Worm (Caenorhabditis elegans) whole organism, L1 larva: ENCODE results near the gene hal-2.

ENCODE experiments used
- Y116A8C.19 ChIP-seq: sonication (generic microtip); optimal IDR thresholded peaks from 2 replicates; lab custom pipeline; 2016; ENCODE audit warnings: missing compliant biosample characterization, missing genetic modification characterization, borderline replicate concordance
- hlh-17 ChIP-seq: fragments of 200-800 bp; sonication (Bioruptor generic); optimal IDR thresholded peaks from 2 replicates; lab custom pipeline; 2018; ENCODE audit warnings: missing genetic modification characterization, mild to moderate bottlenecking, missing compliant biosample characterization, moderate library complexity, borderline replicate concordance
- lin-15B ChIP-seq: fragments of 150-350 bp; sonication (generic microtip); optimal IDR thresholded peaks from 3 replicates; lab custom pipeline; 2014; ENCODE audit warnings: missing biosample characterization, missing genetic modification characterization
- nhr-12 ChIP-seq: sonication (generic microtip); optimal IDR thresholded peaks from 2 replicates; lab custom pipeline; 2017; ENCODE audit warnings: missing biosample characterization, missing genetic modification characterization
- nhr-28 ChIP-seq: fragments of 150-350 bp; optimal IDR thresholded peaks from 2 replicates; lab custom pipeline; 2014; ENCODE audit warnings: missing biosample characterization, missing genetic modification characterization
- unc-62 ChIP-seq: fragments of 150-350 bp; optimal IDR thresholded peaks from 2 replicates; lab custom pipeline; 2014; ENCODE audit warnings: missing biosample characterization, missing genetic modification reagents, missing genetic modification characterization
- ztf-4 ChIP-seq: fragments of 150-350 bp; optimal IDR thresholded peaks from 2 replicates; lab custom pipeline; 2014; ENCODE audit warnings: missing biosample characterization, missing genetic modification characterization

DNA sequence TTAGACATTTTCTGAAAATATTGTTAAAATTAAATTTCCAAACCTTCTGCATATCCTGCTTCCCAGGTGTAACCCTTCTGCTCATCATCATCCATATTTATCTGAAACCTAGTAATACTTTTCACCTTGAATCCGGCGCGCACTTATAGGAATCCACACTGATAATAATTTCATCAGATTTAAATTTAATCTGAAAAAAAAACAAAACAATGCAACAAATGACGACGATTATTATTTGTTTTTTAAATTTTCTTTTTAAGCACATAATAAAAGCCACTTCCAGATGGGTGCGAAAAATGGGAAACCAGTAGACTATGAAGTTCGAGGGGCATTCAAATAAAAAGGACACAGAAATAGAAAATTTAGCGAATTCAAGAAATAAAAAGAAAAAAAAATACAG is 2.0 kb upstream of the hal-2 start, which contains the start of gene gtf-2H2C:
- TF ChIP-seq nhr-12 (tag; lab: Kevin White, UChicago) (no peak), Y116A8C.19 (tag; lab: Kevin White, UChicago) (no peak), unc-62 (GFP tag; lab: Kevin White, UChicago) (no peak), nhr-28 (tag; lab: Kevin White, UChicago) (no peak), hlh-17 (GFP tag; lab: Kevin White, UChicago) (no peak), lin-15B (no peak), ztf-4 (tag; lab: Kevin White, UChicago) (no peak)
